Fruit fly (Drosophila melanogaster) whole organism, pupa: ENCODE results near the gene CG11368.

Experiments used
- CG10348 ChIP-seq: fragments of 200-800 bp; sonication (Bioruptor generic); IDR thresholded peaks from 2 replicates; pipeline ENCODE4 v1.3.6; 2022; ENCODE audit warnings: missing biosample characterization, missing genetic modification characterization
- CG12605 ChIP-seq: fragments of 200-800 bp; sonication (Bioruptor generic); IDR thresholded peaks from 2 replicates; pipeline ENCODE4 v1.3.6; 2022; ENCODE audit warnings: missing biosample characterization, missing genetic modification characterization
- CG15710 ChIP-seq: fragments of 200-800 bp; sonication (Bioruptor generic); optimal IDR thresholded peaks from 2 replicates; lab custom pipeline; 2018; ENCODE audit warnings: missing biosample characterization, mild to moderate bottlenecking, missing genetic modification characterization, moderate library complexity
- CG17806 ChIP-seq: fragments of 200-800 bp; sonication (Bioruptor generic); optimal IDR thresholded peaks from 2 replicates; lab custom pipeline; 2018; ENCODE audit warnings: missing biosample characterization, mild to moderate bottlenecking, missing genetic modification characterization, moderate library complexity
- CG32121 ChIP-seq: fragments of 200-800 bp; sonication (Bioruptor generic); IDR thresholded peaks from 2 replicates; pipeline ENCODE4 v1.3.6; 2022; ENCODE audit warnings: missing biosample characterization, missing genetic modification characterization
- CG34367 ChIP-seq: fragments of 200-800 bp; sonication (Bioruptor generic); optimal IDR thresholded peaks from 2 replicates; lab custom pipeline; 2018; ENCODE audit warnings: missing biosample characterization, mild to moderate bottlenecking, missing genetic modification characterization
- CG4496 ChIP-seq: fragments of 200-800 bp; sonication (Bioruptor generic); IDR thresholded peaks from 3 replicates; pipeline ENCODE4 v1.3.6; 2022; ENCODE audit warnings: missing biosample characterization, missing genetic modification characterization
- CG8301 ChIP-seq: fragments of 200-800 bp; sonication (Bioruptor generic); optimal IDR thresholded peaks from 2 replicates; lab custom pipeline; 2018; ENCODE audit warnings: missing biosample characterization, mild to moderate bottlenecking, missing genetic modification characterization
- EcR ChIP-seq: fragments of 200-800 bp; sonication (Bioruptor generic); optimal IDR thresholded peaks from 3 replicates; lab custom pipeline; 2019; ENCODE audit warnings: missing biosample characterization, missing genetic modification characterization, mild to moderate bottlenecking, moderate library complexity, missing genetic modification reagents
- Ets98B ChIP-seq: fragments of 200-800 bp; sonication (Bioruptor generic); IDR thresholded peaks from 2 replicates; pipeline ENCODE4 v1.3.6; 2022; ENCODE audit warnings: missing biosample characterization, missing genetic modification characterization
- Pif1A ChIP-seq: fragments of 200-800 bp; sonication (Bioruptor generic); optimal IDR thresholded peaks from 3 replicates; lab custom pipeline; 2016; ENCODE audit warnings: missing biosample characterization, missing genetic modification characterization
- Snoo ChIP-seq: fragments of 200-800 bp; sonication (Bioruptor generic); optimal IDR thresholded peaks from 3 replicates; lab custom pipeline; 2017; ENCODE audit warnings: missing biosample characterization, mild to moderate bottlenecking, missing genetic modification characterization, inconsistent platforms
- fd96Ca ChIP-seq: fragments of 200-800 bp; sonication (Bioruptor generic); IDR thresholded peaks from 3 replicates; pipeline ENCODE4 v1.3.6; 2022; ENCODE audit warnings: missing biosample characterization, missing genetic modification characterization
- rn ChIP-seq: fragments of 200-800 bp; sonication (Bioruptor generic); IDR thresholded peaks from 2 replicates; pipeline ENCODE4 v1.3.6; 2022; ENCODE audit warnings: missing biosample characterization, missing genetic modification characterization

DNA sequence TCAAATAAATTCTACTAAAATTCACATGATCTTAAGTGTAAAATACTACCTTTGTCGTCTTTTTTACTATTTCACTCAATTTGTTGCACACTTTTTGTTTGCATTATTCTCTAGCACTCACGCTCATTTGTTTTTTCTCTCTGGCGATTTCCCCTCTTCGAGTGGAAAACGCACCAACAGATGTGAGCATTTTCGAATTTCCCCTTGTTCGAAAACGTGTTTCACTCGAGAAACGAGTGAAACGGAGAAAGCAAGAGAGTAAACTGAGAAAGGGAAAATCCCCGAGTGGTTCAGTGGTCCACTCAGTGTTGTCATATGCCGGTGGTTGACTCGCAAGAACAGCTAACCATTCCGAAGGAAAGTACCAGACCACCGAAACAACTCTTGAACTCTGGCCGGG lies 7.0 kb upstream of the CG11368 start:
- no peak for TF ChIP-seq Pif1A (GFP tag; lab: Kevin White, UChicago)
- no peak for TF ChIP-seq Ets98B (GFP tag; lab: Robert Waterston, UW)
- no peak for TF ChIP-seq CG17806
- TF ChIP-seq CG12605 (GFP tag; lab: Robert Waterston, UW): no peak
- TF ChIP-seq EcR (GFP tag; lab: Kevin White, UChicago): no peak
- TF ChIP-seq CG34367 (tag; lab: Kevin White, UChicago): no peak
- no peak for TF ChIP-seq CG15710
- no peak for TF ChIP-seq fd96Ca (GFP tag; lab: Robert Waterston, UW)
- no peak for TF ChIP-seq CG32121 (GFP tag; lab: Robert Waterston, UW)
- TF ChIP-seq rn: no peak
- no peak for TF ChIP-seq Snoo (tag; lab: Kevin White, UChicago)
- no peak for TF ChIP-seq CG4496 (GFP tag; lab: Robert Waterston, UW)
- no peak for TF ChIP-seq CG10348 (GFP tag; lab: Robert Waterston, UW)
- TF ChIP-seq CG8301 (tag; lab: Kevin White, UChicago): no peak
